Fruit fly (Drosophila melanogaster) whole organism, pupa: ENCODE results near the gene CG11768.

ENCODE experiments used
- CG10348 ChIP-seq: fragments of 200-800 bp; sonication (Bioruptor generic); IDR thresholded peaks from 2 replicates; pipeline ENCODE4 v1.3.6; 2022; ENCODE audit warnings: missing biosample characterization, missing genetic modification characterization
- CG12605 ChIP-seq: fragments of 200-800 bp; sonication (Bioruptor generic); IDR thresholded peaks from 2 replicates; pipeline ENCODE4 v1.3.6; 2022; ENCODE audit warnings: missing biosample characterization, missing genetic modification characterization
- CG13204 ChIP-seq: fragments of 200-800 bp; sonication (Bioruptor generic); optimal IDR thresholded peaks from 2 replicates; lab custom pipeline; 2018; ENCODE audit warnings: missing biosample characterization, mild to moderate bottlenecking, missing genetic modification characterization, moderate library complexity
- CG14655 ChIP-seq: fragments of 200-800 bp; sonication (Bioruptor generic); optimal IDR thresholded peaks from 3 replicates; lab custom pipeline; 2017; ENCODE audit warnings: mild to moderate bottlenecking, missing biosample characterization, missing genetic modification reagents, missing genetic modification characterization
- CG15710 ChIP-seq: fragments of 200-800 bp; sonication (Bioruptor generic); optimal IDR thresholded peaks from 2 replicates; lab custom pipeline; 2018; ENCODE audit warnings: missing biosample characterization, mild to moderate bottlenecking, missing genetic modification characterization, moderate library complexity
- CG17806 ChIP-seq: fragments of 200-800 bp; sonication (Bioruptor generic); optimal IDR thresholded peaks from 2 replicates; lab custom pipeline; 2018; ENCODE audit warnings: missing biosample characterization, mild to moderate bottlenecking, missing genetic modification characterization, moderate library complexity
- CG32121 ChIP-seq: fragments of 200-800 bp; sonication (Bioruptor generic); IDR thresholded peaks from 2 replicates; pipeline ENCODE4 v1.3.6; 2022; ENCODE audit warnings: missing biosample characterization, missing genetic modification characterization
- CG34367 ChIP-seq: fragments of 200-800 bp; sonication (Bioruptor generic); optimal IDR thresholded peaks from 2 replicates; lab custom pipeline; 2018; ENCODE audit warnings: missing biosample characterization, mild to moderate bottlenecking, missing genetic modification characterization
- CG4496 ChIP-seq: fragments of 200-800 bp; sonication (Bioruptor generic); IDR thresholded peaks from 3 replicates; pipeline ENCODE4 v1.3.6; 2022; ENCODE audit warnings: missing biosample characterization, missing genetic modification characterization
- CG8159 ChIP-seq: fragments of 200-800 bp; sonication (Bioruptor generic); optimal IDR thresholded peaks from 3 replicates; lab custom pipeline; 2018; ENCODE audit warnings: missing biosample characterization, mild to moderate bottlenecking, missing genetic modification characterization, moderate library complexity
- CG8301 ChIP-seq: fragments of 200-800 bp; sonication (Bioruptor generic); optimal IDR thresholded peaks from 2 replicates; lab custom pipeline; 2018; ENCODE audit warnings: missing biosample characterization, mild to moderate bottlenecking, missing genetic modification characterization
- CG9948 ChIP-seq: fragments of 200-800 bp; sonication (Bioruptor generic); optimal IDR thresholded peaks from 2 replicates; lab custom pipeline; 2018; ENCODE audit warnings: missing biosample characterization, mild to moderate bottlenecking, missing genetic modification characterization, moderate library complexity
- D1 ChIP-seq: fragments of 200-800 bp; sonication (Bioruptor generic); optimal IDR thresholded peaks from 2 replicates; lab custom pipeline; 2018; ENCODE audit warnings: missing biosample characterization, mild to moderate bottlenecking, missing genetic modification characterization, moderate library complexity
- EcR ChIP-seq: fragments of 200-800 bp; sonication (Bioruptor generic); optimal IDR thresholded peaks from 3 replicates; lab custom pipeline; 2019; ENCODE audit warnings: missing biosample characterization, missing genetic modification characterization, mild to moderate bottlenecking, moderate library complexity, missing genetic modification reagents
- Ets98B ChIP-seq: fragments of 200-800 bp; sonication (Bioruptor generic); IDR thresholded peaks from 2 replicates; pipeline ENCODE4 v1.3.6; 2022; ENCODE audit warnings: missing biosample characterization, missing genetic modification characterization
- Pif1A ChIP-seq: fragments of 200-800 bp; sonication (Bioruptor generic); optimal IDR thresholded peaks from 3 replicates; lab custom pipeline; 2016; ENCODE audit warnings: missing biosample characterization, missing genetic modification characterization
- Pif1B ChIP-seq: fragments of 200-800 bp; sonication (Bioruptor generic); optimal IDR thresholded peaks from 3 replicates; lab custom pipeline; 2016; ENCODE audit warnings: missing biosample characterization, missing genetic modification characterization
- Snoo ChIP-seq: fragments of 200-800 bp; sonication (Bioruptor generic); optimal IDR thresholded peaks from 3 replicates; lab custom pipeline; 2017; ENCODE audit warnings: missing biosample characterization, mild to moderate bottlenecking, missing genetic modification characterization, inconsistent platforms
- fd96Ca ChIP-seq: fragments of 200-800 bp; sonication (Bioruptor generic); IDR thresholded peaks from 3 replicates; pipeline ENCODE4 v1.3.6; 2022; ENCODE audit warnings: missing biosample characterization, missing genetic modification characterization
- gl ChIP-seq: fragments of 200-800 bp; sonication (Bioruptor generic); optimal IDR thresholded peaks from 2 replicates; lab custom pipeline; 2018; ENCODE audit warnings: missing biosample characterization, mild to moderate bottlenecking, missing genetic modification characterization
- rn ChIP-seq: fragments of 200-800 bp; sonication (Bioruptor generic); IDR thresholded peaks from 2 replicates; pipeline ENCODE4 v1.3.6; 2022; ENCODE audit warnings: missing biosample characterization, missing genetic modification characterization

Gene CG11768

dm6 chr3R:8747134-8747870 lies 20.7 kb downstream of the CG11768 start, which contains the start of the genes CG9801 and Nasp:
TSS of gene CG9801 (minus strand) at chr3R:8747675.
TSS of gene Nasp (plus strand) at chr3R:8747798.
- TF ChIP-seq Pif1A = peak; percentile 18
- no peak for TF ChIP-seq CG8159 (tag; lab: Kevin White, UChicago)
- TF ChIP-seq Pif1B (GFP tag; lab: Kevin White, UChicago) = no peak
- TF ChIP-seq CG34367 = no peak
- no peak for TF ChIP-seq CG8301 (tag; lab: Kevin White, UChicago)
- TF ChIP-seq CG4496 = no peak
- TF ChIP-seq Snoo = peak; percentile 21
- 0 out of 2 replicates have a peak, but pooled peaks have one; percentile 6 for TF ChIP-seq CG12605 (GFP tag; lab: Robert Waterston, UW)
- TF ChIP-seq CG32121 (GFP tag; lab: Robert Waterston, UW) = no peak
- TF ChIP-seq CG14655 (GFP tag; lab: Kevin White, UChicago) = no peak
- TF ChIP-seq CG15710 (tag; lab: Kevin White, UChicago) = no peak
- no peak for TF ChIP-seq gl (tag; lab: Kevin White, UChicago)
- TF ChIP-seq D1 = no peak
- TF ChIP-seq CG17806 (tag; lab: Kevin White, UChicago) = no peak
- TF ChIP-seq EcR (GFP tag; lab: Kevin White, UChicago) = no peak
- TF ChIP-seq CG9948 = peak; percentile 2
- TF ChIP-seq fd96Ca (GFP tag; lab: Robert Waterston, UW) = no peak; the same call in 2 of the 3 replicates
- TF ChIP-seq CG10348 (GFP tag; lab: Robert Waterston, UW) = no peak
- TF ChIP-seq rn (GFP tag; lab: Robert Waterston, UW) = no peak
- peak; percentile 17; the same call in 1 of the 2 replicates for TF ChIP-seq Ets98B (GFP tag; lab: Robert Waterston, UW)
- no peak for TF ChIP-seq CG13204 (GFP tag; lab: Kevin White, UChicago)
- TF ChIP-seq, all 21 proteins: peak for 5

DNA sequence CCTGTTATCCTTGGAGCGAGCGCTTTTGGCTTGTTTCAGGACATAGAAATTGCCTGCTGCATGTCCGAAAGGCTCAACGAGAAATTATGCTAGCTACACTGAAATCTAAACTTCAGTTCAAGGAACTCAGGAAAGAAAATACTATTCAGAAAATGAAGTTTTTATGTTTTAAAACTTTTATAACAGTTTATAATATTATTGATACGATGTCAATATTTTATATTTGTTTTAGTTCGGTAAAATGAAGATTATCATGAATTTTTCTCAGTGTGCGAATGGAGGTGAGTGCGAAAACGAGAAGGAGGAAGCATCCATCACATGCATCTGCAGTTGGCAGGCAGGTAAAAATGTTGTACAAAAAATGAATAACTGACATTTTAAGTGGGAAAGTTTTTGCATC lies 21.6 kb downstream of the CG11768 start:
- TF ChIP-seq CG13204 (GFP tag; lab: Kevin White, UChicago) (peak; percentile 6), CG4496 (peak; percentile 87), CG17806 (tag; lab: Kevin White, UChicago) (peak; percentile 79), EcR (GFP tag; lab: Kevin White, UChicago) (no peak), D1 (peak; percentile 56), Snoo (peak; percentile 80), rn (GFP tag; lab: Robert Waterston, UW) (0 out of 2 replicates have a peak, but pooled peaks have one; percentile 28), CG10348 (GFP tag; lab: Robert Waterston, UW) (no peak), Pif1B (GFP tag; lab: Kevin White, UChicago) (peak; percentile 92), CG14655 (GFP tag; lab: Kevin White, UChicago) (peak; percentile 72), gl (tag; lab: Kevin White, UChicago) (peak; percentile 42), fd96Ca (GFP tag; lab: Robert Waterston, UW) (peak; percentile 52), CG15710 (tag; lab: Kevin White, UChicago) (peak; percentile 77), Ets98B (GFP tag; lab: Robert Waterston, UW) (peak; percentile 73), CG12605 (GFP tag; lab: Robert Waterston, UW) (peak; percentile 84), CG8159 (tag; lab: Kevin White, UChicago) (peak; percentile 86), CG8301 (tag; lab: Kevin White, UChicago) (peak; percentile 76), CG32121 (GFP tag; lab: Robert Waterston, UW) (peak; percentile 84), CG9948 (peak; percentile 78), CG34367 (peak; percentile 68), Pif1A (peak; percentile 95)

DNA sequence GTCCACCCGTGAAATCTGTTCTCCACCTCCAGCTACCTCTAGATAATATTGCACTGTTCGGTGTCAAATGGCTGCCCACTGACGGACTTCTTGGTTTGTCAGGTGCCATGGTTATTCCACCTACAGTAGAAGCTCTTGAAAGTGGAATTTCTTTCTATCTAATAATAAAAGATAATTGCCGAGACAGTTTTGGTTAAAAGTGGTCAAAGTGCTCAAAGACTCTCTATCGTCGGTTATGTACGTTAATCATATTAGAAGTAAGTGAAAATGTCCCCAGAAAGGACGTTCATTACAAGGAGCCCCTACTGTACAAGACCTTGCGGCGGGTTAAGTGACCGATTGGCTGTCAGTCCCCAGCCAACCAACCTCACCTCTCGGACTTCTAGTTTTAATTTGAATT lies 23.8 kb downstream of the CG11768 start:
- TF ChIP-seq D1 (no peak), CG8301 (tag; lab: Kevin White, UChicago) (peak; percentile 30), CG12605 (GFP tag; lab: Robert Waterston, UW) (0 out of 2 replicates have a peak, but pooled peaks have one; percentile 19), CG13204 (GFP tag; lab: Kevin White, UChicago) (no peak), Pif1A (peak; percentile 75), CG15710 (tag; lab: Kevin White, UChicago) (peak; percentile 21), EcR (GFP tag; lab: Kevin White, UChicago) (no peak), CG32121 (GFP tag; lab: Robert Waterston, UW) (no peak; the same call in 1 of the 2 replicates), CG14655 (GFP tag; lab: Kevin White, UChicago) (peak; percentile 44), fd96Ca (GFP tag; lab: Robert Waterston, UW) (peak; percentile 74), CG34367 (no peak), CG8159 (tag; lab: Kevin White, UChicago) (peak; percentile 10), CG4496 (peak; percentile 24; the same call in 1 of the 3 replicates), CG17806 (tag; lab: Kevin White, UChicago) (peak; percentile 48), CG10348 (GFP tag; lab: Robert Waterston, UW) (no peak), gl (tag; lab: Kevin White, UChicago) (no peak), Pif1B (GFP tag; lab: Kevin White, UChicago) (peak; percentile 61), CG9948 (peak; percentile 34), Snoo (peak; percentile 46), Ets98B (GFP tag; lab: Robert Waterston, UW) (peak; percentile 35; the same call in 1 of the 2 replicates), rn (GFP tag; lab: Robert Waterston, UW) (no peak)

dm6 chr3R:8742661-8743060 lies 25.3 kb downstream of the CG11768 start:
- no peak for TF ChIP-seq CG34367
- TF ChIP-seq EcR (GFP tag; lab: Kevin White, UChicago) = peak; percentile 65

- no peak for TF ChIP-seq gl (tag; lab: Kevin White, UChicago)
- no peak for TF ChIP-seq CG34367
- TF ChIP-seq rn (GFP tag; lab: Robert Waterston, UW) = no peak
- no peak for TF ChIP-seq fd96Ca (GFP tag; lab: Robert Waterston, UW)
- no peak for TF ChIP-seq Snoo
- no peak for TF ChIP-seq CG9948
- no peak for TF ChIP-seq CG17806 (tag; lab: Kevin White, UChicago)
- no peak for TF ChIP-seq CG10348 (GFP tag; lab: Robert Waterston, UW)
These were observed 26.1 kb downstream of the CG11768 start for dm6 chr3R:8741941-8742340.
